Worm (Caenorhabditis elegans): Measurements from ENCODE around the gene lite-1.

- TF ChIP-seq nhr-10 (tag; optimal IDR thresholded peaks at IDR 0.05) = no peak
- no peak for TF ChIP-seq nhr-237 (tag; optimal IDR thresholded peaks at IDR 0.05)
- TF ChIP-seq nhr-77 (tag; optimal IDR thresholded peaks at IDR 0.05) = no peak
- TF ChIP-seq lin-39 (tag; optimal IDR thresholded peaks at IDR 0.05) = no peak
- no peak for TF ChIP-seq ces-1 (GFP tag; optimal IDR thresholded peaks at IDR 0.05)
- TF ChIP-seq fos-1 (tag; optimal IDR thresholded peaks at IDR 0.05) = no peak
- no peak for TF ChIP-seq ZK546.5 (tag; optimal IDR thresholded peaks at IDR 0.05)
- no peak for TF ChIP-seq unc-130 (GFP tag; optimal IDR thresholded peaks at IDR 0.05)
- no peak for TF ChIP-seq zag-1 (tag; optimal IDR thresholded peaks at IDR 0.05)
- TF ChIP-seq nhr-42 (GFP tag; IDR thresholded peaks at IDR 0.05) = no peak
- no peak for TF ChIP-seq F10B5.3 (tag; optimal IDR thresholded peaks at IDR 0.05)
- TF ChIP-seq aha-1 (tag) = no peak
- TF ChIP-seq nhr-11 (tag; optimal IDR thresholded peaks at IDR 0.05) = no peak
- TF ChIP-seq snpc-4 (tag; optimal IDR thresholded peaks at IDR 0.05) = no peak
Observed at ce11 chrX:6208463-6208862, 22.1 kb downstream of the lite-1 start, which contains the start of gene C14F11.7.

All from whole organism, L4 larva.